Worm (Caenorhabditis elegans): ENCODE measurements around the gene srh-272.

srh-272 gene

ce11 chrV:2832666-2833065, 30.5 kb upstream of the srh-272 start, which contains the start of gene srj-50:
Gene srj-50 (plus strand): TSS chrV:2832966.
- TF ChIP-seq hmg-4 (GFP tag; optimal IDR thresholded peaks at IDR 0.05), result no peak
- no peak for TF ChIP-seq aly-1 (tag; optimal IDR thresholded peaks at IDR 0.05)
- no peak for TF ChIP-seq ceh-13 (GFP tag; optimal IDR thresholded peaks at IDR 0.05)
- no peak for TF ChIP-seq ceh-36 (tag; optimal IDR thresholded peaks at IDR 0.05)
- no peak for TF ChIP-seq F13C5.2 (tag; optimal IDR thresholded peaks at IDR 0.05)
- TF ChIP-seq tra-4 (tag; optimal IDR thresholded peaks at IDR 0.05), result no peak
- TF ChIP-seq hmbx-1 (tag; optimal IDR thresholded peaks at IDR 0.05), result no peak
- TF ChIP-seq ets-7 (tag; optimal IDR thresholded peaks at IDR 0.05), result no peak
- TF ChIP-seq pes-1 (GFP tag; IDR thresholded peaks at IDR 0.05), result no peak
- TF ChIP-seq ama-1 (optimal IDR thresholded peaks at IDR 0.05), result no peak
- TF ChIP-seq flt-1 (GFP tag; IDR thresholded peaks at IDR 0.05), result no peak

ce11 chrV:2836501-2836900, 26.6 kb upstream of the srh-272 start, which contains the start of gene srj-45:
Gene srj-45 (minus strand): TSS chrV:2836601.
- TF ChIP-seq ceh-13 (GFP tag; optimal IDR thresholded peaks at IDR 0.05) (no peak), hmg-4 (GFP tag; optimal IDR thresholded peaks at IDR 0.05) (no peak), tbx-37 (GFP tag; conservative IDR thresholded peaks at IDR 0.05) (no peak), ets-7 (tag; optimal IDR thresholded peaks at IDR 0.05) (no peak), hnd-1 (tag; optimal IDR thresholded peaks at IDR 0.05) (no peak), flt-1 (GFP tag; IDR thresholded peaks at IDR 0.05) (no peak), tbx-11 (GFP tag; IDR thresholded peaks at IDR 0.05) (no peak), ama-1 (optimal IDR thresholded peaks at IDR 0.05) (no peak), tra-4 (tag; optimal IDR thresholded peaks at IDR 0.05) (no peak), aly-1 (tag; optimal IDR thresholded peaks at IDR 0.05) (no peak), ceh-36 (tag; optimal IDR thresholded peaks at IDR 0.05) (no peak), scrt-1 (GFP tag; IDR thresholded peaks at IDR 0.05) (no peak)

ce11 chrV:2845771-2846170, 17.4 kb upstream of the srh-272 start, which contains the start of gene srj-44:
Gene srj-44 (minus strand): TSS chrV:2845871.
- TF ChIP-seq flt-1 (GFP tag; IDR thresholded peaks at IDR 0.05) (no peak), tbx-37 (GFP tag; conservative IDR thresholded peaks at IDR 0.05) (no peak), F13C5.2 (tag; optimal IDR thresholded peaks at IDR 0.05) (no peak), B0310.2 (tag; optimal IDR thresholded peaks at IDR 0.05) (no peak), hmg-4 (GFP tag; optimal IDR thresholded peaks at IDR 0.05) (no peak), ets-7 (tag; optimal IDR thresholded peaks at IDR 0.05) (no peak), ama-1 (optimal IDR thresholded peaks at IDR 0.05) (no peak), scrt-1 (GFP tag; IDR thresholded peaks at IDR 0.05) (no peak), hnd-1 (tag; optimal IDR thresholded peaks at IDR 0.05) (no peak), ceh-36 (tag; optimal IDR thresholded peaks at IDR 0.05) (no peak), hmbx-1 (tag; optimal IDR thresholded peaks at IDR 0.05) (no peak)

- TF ChIP-seq ama-1 (optimal IDR thresholded peaks at IDR 0.05), result no peak
- no peak for TF ChIP-seq ceh-13 (GFP tag; optimal IDR thresholded peaks at IDR 0.05)
- TF ChIP-seq hnd-1 (tag; optimal IDR thresholded peaks at IDR 0.05), result no peak
- TF ChIP-seq tra-4 (tag; optimal IDR thresholded peaks at IDR 0.05), result no peak
- no peak for TF ChIP-seq aly-1 (tag; optimal IDR thresholded peaks at IDR 0.05)
- TF ChIP-seq ets-7 (tag; optimal IDR thresholded peaks at IDR 0.05), result no peak
- TF ChIP-seq B0310.2 (tag; optimal IDR thresholded peaks at IDR 0.05), result no peak
- TF ChIP-seq sea-1 (GFP tag; conservative IDR thresholded peaks at IDR 0.05), result no peak
- no peak for TF ChIP-seq ceh-36 (tag; optimal IDR thresholded peaks at IDR 0.05)
- TF ChIP-seq tbx-37 (GFP tag; conservative IDR thresholded peaks at IDR 0.05), result no peak
- no peak for TF ChIP-seq F13C5.2 (tag; optimal IDR thresholded peaks at IDR 0.05)
Observed at ce11 chrV:2848290-2848937, 14.7 kb upstream of the srh-272 start, which contains the start of gene srj-49. Gene srj-49 (minus strand): TSS chrV:2848340.

- no peak for TF ChIP-seq hnd-1 (tag; optimal IDR thresholded peaks at IDR 0.05)
- no peak for TF ChIP-seq pes-1 (GFP tag; IDR thresholded peaks at IDR 0.05)
- TF ChIP-seq ets-7 (tag; optimal IDR thresholded peaks at IDR 0.05), result no peak
- TF ChIP-seq hmg-4 (GFP tag; optimal IDR thresholded peaks at IDR 0.05), result no peak
- TF ChIP-seq F13C5.2 (tag; optimal IDR thresholded peaks at IDR 0.05), result no peak
- no peak for TF ChIP-seq tra-4 (tag; optimal IDR thresholded peaks at IDR 0.05)
- no peak for TF ChIP-seq tbx-37 (GFP tag; conservative IDR thresholded peaks at IDR 0.05)
- TF ChIP-seq ceh-36 (tag; optimal IDR thresholded peaks at IDR 0.05), result no peak
Observed at ce11 chrV:2849071-2849470, 14.1 kb upstream of the srh-272 start, which contains the start of gene ugt-53. Gene ugt-53 (plus strand): TSS chrV:2849343.

- TF ChIP-seq pes-1 (GFP tag; IDR thresholded peaks at IDR 0.05) (no peak), flt-1 (GFP tag; IDR thresholded peaks at IDR 0.05) (no peak), scrt-1 (GFP tag; IDR thresholded peaks at IDR 0.05) (no peak), aly-1 (tag; optimal IDR thresholded peaks at IDR 0.05) (no peak), hmbx-1 (tag; optimal IDR thresholded peaks at IDR 0.05) (no peak), tbx-37 (GFP tag; conservative IDR thresholded peaks at IDR 0.05) (no peak), ets-7 (tag; optimal IDR thresholded peaks at IDR 0.05) (no peak), B0310.2 (tag; optimal IDR thresholded peaks at IDR 0.05) (no peak), ceh-13 (GFP tag; optimal IDR thresholded peaks at IDR 0.05) (no peak)
Observed at ce11 chrV:2855473-2855872, 7.7 kb upstream of the srh-272 start, which contains the start of gene srj-57. Gene srj-57 (minus strand): TSS chrV:2855573.

- TF ChIP-seq hmbx-1 (tag; optimal IDR thresholded peaks at IDR 0.05) (no peak), hmg-4 (GFP tag; optimal IDR thresholded peaks at IDR 0.05) (no peak), flt-1 (GFP tag; IDR thresholded peaks at IDR 0.05) (no peak), ets-7 (tag; optimal IDR thresholded peaks at IDR 0.05) (no peak), hnd-1 (tag; optimal IDR thresholded peaks at IDR 0.05) (no peak), aly-1 (tag; optimal IDR thresholded peaks at IDR 0.05) (no peak)
Observed at ce11 chrV:2857842-2858241, 5.3 kb upstream of the srh-272 start, which contains the start of gene srj-55. Gene srj-55 (minus strand): TSS chrV:2857942.

- TF ChIP-seq pes-1 (GFP tag; IDR thresholded peaks at IDR 0.05) (no peak), flt-1 (GFP tag; IDR thresholded peaks at IDR 0.05) (no peak), hmg-4 (GFP tag; optimal IDR thresholded peaks at IDR 0.05) (no peak), scrt-1 (GFP tag; IDR thresholded peaks at IDR 0.05) (no peak), hmbx-1 (tag; optimal IDR thresholded peaks at IDR 0.05) (no peak), ama-1 (optimal IDR thresholded peaks at IDR 0.05) (no peak), ceh-13 (GFP tag; optimal IDR thresholded peaks at IDR 0.05) (no peak)
Observed at ce11 chrV:2859738-2860137, 3.4 kb upstream of the srh-272 start, which contains the start of gene srj-54. Gene srj-54 (minus strand): TSS chrV:2859838.

All from whole organism, early embryonic.